Worm (Caenorhabditis elegans) whole organism, dauer: ENCODE data around the gene fbxc-51.
"Not testable (repeated sequence)": the region's sequence is repeated elsewhere in the genome, so short reads cannot be mapped to it uniquely, and the experiment has no call there.

Experiments
- unc-62 ChIP-seq: sonication (generic microtip); optimal IDR thresholded peaks from 2 replicates; lab custom pipeline; 2017; ENCODE audit warnings: missing biosample characterization, missing genetic modification reagents, missing genetic modification characterization

The fbxc-51 gene

DNA sequence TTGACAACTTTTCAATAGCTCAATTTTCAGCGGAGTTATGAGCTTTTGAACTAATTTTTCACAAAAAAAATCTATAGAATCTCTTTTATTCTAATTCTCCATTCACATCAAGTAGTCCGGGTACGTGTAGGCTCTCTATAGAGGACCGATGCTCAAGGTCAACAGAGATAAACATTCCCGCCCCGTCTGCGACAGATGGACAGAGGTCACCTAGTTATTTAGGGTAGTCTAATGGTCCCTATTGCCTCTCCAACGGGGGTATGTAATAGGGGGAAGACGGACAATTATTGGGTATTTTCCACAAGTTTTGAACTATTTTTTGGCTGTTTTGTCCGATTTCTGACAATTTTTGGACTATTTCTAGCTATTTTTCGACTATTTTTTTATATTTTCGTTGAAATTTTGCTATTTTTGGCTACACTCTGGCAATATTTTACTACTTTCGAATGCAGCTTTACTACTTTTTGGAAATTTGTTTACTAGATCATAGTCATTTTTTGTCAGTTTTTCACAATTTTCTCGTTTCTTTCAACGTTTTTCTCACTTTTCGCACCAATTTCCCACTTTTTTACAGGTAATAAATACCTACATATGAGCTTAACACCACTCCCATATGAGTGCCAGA, at the start of gene fbxc-51:
Gene fbxc-51 (plus strand): TSS at position 575 of the 625 bp plus-strand sequence.
- no peak for TF ChIP-seq unc-62 (GFP tag; lab: Kevin White, UChicago)

DNA sequence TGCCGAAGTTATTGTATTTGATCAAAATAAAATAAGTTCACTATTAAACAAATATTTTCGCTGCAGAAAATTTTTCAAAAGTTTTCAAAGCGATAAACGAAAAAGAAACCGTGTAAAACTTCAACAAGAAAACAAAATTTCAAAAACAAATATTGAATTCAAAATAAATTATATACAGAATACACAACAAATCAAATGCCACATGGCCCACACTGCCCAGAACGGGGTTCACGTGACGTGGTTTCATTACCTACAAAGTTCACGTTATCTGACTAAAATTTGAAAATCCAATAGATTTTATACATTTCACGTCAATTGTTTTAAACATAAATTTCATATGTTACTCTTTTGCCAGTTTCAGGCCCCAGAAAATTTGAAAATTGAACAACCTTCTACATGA, 48.1 kb upstream of the fbxc-51 start, which contains the start of gene F46F5.7:
Gene F46F5.7 (minus strand): TSS at position 101 of the 400 bp plus-strand sequence.
- no peak for TF ChIP-seq unc-62 (GFP tag; lab: Kevin White, UChicago)

DNA sequence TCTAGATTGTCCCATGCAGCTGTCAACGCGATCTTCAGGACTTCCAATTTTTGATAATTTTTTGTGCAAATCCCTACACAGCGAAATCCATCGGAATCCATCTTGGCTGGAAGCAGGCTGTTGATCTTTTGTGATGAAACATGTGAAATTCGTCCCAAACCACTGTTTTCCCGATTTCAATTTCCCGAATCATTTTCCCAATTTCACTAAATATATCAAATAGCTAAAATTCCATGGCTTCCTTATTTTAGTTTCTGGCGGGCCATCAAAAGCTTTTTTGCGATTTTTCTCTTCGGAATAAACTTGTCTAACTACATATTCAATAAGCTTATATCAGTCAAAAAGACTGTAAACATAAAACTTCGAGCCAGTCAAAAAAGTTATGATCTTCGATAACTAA, 47.1 kb upstream of the fbxc-51 start, which contains the start of gene F46F5.8:
Gene F46F5.8 (minus strand): TSS at position 101 of the 400 bp plus-strand sequence.
- no peak for TF ChIP-seq unc-62 (GFP tag; lab: Kevin White, UChicago)

DNA sequence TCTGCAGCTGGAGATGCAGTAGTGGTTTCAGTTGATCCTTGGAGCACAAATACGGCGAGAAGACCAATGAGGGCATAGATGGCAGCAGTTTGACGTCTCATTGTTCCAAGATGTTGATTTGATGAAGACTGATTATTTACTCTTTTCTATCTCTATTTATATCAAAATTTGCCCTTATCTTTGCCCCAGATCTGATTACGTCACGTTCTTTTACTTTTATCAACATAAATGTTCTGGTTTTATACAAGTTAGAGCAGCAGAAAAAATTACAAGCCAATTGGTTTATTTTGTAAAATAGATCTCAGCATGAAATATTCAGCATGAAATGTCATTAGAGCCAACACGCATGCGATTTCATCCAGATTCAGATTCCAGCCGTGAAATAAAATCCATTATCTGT, 45.9 kb upstream of the fbxc-51 start, which contains the start of gene msrp-4:
Gene msrp-4 (minus strand): TSS at position 101 of the 400 bp plus-strand sequence.
- not testable (repeated sequence) for TF ChIP-seq unc-62 (GFP tag; lab: Kevin White, UChicago)

DNA sequence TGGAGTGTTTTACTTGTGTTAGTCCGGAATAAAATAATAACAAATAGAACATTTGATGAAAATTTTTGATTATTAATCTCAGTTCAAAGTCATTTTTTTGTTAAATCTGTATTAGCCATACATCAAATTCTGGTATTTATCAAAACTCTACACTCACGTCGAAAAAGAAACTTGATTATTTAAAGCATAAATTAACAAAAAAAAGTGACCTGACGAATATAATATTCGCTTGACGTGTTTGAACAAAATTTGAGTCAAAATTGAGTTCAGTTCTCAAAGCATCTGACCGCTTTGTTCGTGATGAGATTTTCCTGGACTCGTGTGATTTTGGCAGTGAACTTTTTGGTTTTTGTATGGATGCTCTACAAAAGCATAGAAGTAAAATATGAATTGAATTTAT, 45.1 kb upstream of the fbxc-51 start, which contains the start of gene F46F5.10:
Gene F46F5.10 (plus strand): TSS at position 301 of the 400 bp plus-strand sequence.
- no peak for TF ChIP-seq unc-62 (GFP tag; lab: Kevin White, UChicago)

DNA sequence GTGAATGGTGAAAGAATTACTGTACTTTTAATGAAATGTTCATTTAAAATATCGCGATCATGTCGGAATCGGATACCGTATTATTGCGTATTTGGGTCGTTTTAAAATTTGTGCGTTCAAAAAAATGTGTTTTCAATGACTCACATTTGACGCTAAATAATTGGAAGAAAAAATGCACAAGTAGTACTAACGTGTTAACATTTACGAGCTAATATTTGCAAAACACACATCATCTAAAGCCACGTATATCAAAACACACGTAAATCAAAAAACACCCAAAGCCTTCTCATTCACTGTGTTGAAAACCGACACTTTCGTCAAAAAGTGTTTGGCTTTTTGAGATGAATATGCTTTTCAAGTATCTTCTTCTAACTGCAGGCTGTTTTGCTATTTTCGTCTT, 43.1 kb upstream of the fbxc-51 start, which contains the start of gene F28A10.1:
Gene F28A10.1 (plus strand): TSS at position 301 of the 400 bp plus-strand sequence.
- TF ChIP-seq unc-62 (GFP tag; lab: Kevin White, UChicago): no peak

DNA sequence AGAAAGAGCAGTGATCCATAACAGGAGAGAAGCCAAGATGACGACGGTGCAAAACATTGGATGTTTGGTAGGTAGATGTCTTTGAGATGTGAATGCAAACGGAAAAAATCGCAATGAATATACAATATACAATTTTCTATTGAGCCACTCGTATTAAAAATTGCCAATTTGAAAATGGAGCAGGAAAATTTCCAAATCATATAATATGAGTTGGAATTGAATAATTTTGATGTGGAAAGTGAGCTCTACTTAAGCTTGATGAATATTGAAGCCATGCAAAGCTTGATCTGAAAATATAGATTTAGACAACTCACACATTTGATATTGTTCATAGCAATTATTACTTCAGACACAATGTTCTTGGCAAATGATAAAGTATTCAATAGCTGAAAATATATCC, 30.2 kb upstream of the fbxc-51 start, which contains the start of gene F28A10.8:
Gene F28A10.8 (minus strand): TSS at position 101 of the 400 bp plus-strand sequence.
- TF ChIP-seq unc-62 (GFP tag; lab: Kevin White, UChicago): no peak

DNA sequence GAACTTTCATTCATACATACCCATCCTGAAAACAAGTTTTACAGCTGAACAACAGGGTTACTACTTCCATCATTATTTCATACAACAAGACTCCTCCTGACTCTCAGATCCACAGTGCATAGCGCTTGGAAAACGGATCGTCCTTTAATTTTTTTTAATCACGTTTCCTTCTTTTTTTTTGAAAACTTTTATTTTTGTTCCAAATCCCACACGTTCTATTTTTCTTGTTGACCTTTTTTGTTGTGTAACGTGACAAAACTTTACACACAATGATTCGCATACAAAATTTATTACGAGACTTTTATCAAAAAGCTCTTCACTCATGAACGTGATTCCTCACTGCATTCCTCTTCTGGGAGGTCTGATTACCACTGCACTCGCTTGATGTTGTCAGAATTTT, 28.5 kb upstream of the fbxc-51 start, which contains the start of gene clc-33:
Gene clc-33 (plus strand): TSS at position 301 of the 400 bp plus-strand sequence.
- no peak for TF ChIP-seq unc-62 (GFP tag; lab: Kevin White, UChicago)

DNA sequence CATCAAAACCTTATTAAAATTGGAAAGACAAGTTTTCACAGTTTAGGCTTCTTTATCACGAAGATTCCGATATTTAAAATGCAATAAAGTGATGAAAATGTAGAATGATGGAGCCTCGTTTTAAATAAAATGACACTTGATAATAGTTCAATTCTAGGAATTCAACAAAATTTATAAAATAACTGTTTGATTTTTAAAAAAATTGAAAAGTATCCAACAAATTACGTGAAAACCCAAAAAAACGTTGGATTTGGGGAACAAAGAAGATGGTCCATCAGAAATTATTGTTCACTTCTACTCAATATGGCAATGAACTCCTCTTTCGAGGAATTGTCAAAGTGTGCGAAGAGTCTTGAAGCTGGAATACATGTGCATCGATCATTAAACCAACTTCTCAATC, 24.6 kb upstream of the fbxc-51 start, which contains the start of gene F28A10.4:
Gene F28A10.4 (plus strand): TSS at position 301 of the 400 bp plus-strand sequence.
- no peak for TF ChIP-seq unc-62 (GFP tag; lab: Kevin White, UChicago)

DNA sequence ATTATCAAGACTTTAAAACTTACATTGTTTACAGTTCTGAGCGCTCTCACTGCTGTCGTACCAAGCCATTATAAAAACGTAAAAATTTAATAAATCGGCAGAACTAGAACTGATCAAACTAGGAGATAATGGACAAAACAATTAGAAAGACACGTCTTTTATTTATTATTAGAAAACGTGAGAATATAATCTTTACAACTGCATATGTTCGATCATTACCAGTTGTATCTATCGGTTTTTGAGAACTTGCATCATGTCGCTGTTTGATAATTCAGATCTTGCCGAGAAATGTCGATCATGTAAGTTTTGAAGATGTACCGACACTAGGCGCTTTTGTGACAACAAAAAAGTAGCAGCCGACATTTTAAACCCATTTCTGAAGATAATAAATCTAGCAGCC, 23.0 kb upstream of the fbxc-51 start, which contains the start of gene F28A10.7:
Gene F28A10.7 (minus strand): TSS at position 101 of the 400 bp plus-strand sequence.
- no peak for TF ChIP-seq unc-62 (GFP tag; lab: Kevin White, UChicago)

DNA sequence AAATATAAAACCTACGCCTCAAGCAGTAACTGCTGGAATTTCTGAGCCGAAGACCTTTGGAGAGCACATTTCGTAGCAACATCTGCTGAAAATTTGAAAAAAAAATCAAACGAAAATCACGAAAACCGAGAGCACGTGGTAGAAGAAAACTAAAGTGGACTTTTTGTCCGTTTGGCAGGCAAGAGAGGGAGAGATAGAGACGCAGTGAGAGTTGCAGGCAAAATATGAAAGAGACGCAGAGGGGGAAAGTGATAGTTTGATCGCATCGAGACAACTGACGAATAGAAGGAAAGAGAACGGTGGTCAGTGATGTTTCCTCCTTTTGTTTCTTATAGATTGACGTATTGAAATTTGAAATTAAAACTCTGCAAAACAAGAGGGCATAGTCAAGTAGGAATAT, 20.1 kb upstream of the fbxc-51 start, which contains the start of the genes acdh-9 and F28A10.13:
Gene acdh-9 (minus strand): TSS at position 85 of the 400 bp plus-strand sequence.
Gene F28A10.13 (plus strand): TSS at position 294 of the 400 bp plus-strand sequence.
- TF ChIP-seq unc-62 (GFP tag; lab: Kevin White, UChicago): no peak

DNA sequence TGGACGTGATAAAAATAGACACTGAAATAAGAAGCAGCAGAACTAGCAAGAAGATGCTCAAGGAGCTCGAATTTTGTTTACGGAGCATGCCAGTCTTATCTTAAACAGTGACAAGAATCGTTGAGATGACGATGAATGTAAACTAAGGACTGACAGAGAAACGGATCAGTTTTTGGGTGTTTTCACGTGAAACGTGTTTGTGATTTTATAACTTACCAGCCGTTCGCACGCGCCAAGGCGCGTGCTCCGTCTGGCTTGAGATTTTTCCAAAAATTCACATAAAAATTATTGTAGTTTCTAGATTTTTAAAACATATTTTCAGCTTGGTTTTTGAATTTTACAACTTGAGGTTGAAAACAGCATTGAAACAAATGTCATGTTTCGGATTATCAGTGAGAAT, 18.0 kb upstream of the fbxc-51 start, which contains the start of gene F28A10.5:
Gene F28A10.5 (minus strand): TSS at position 101 of the 400 bp plus-strand sequence.
- TF ChIP-seq unc-62 (GFP tag; lab: Kevin White, UChicago): not testable (repeated sequence)

DNA sequence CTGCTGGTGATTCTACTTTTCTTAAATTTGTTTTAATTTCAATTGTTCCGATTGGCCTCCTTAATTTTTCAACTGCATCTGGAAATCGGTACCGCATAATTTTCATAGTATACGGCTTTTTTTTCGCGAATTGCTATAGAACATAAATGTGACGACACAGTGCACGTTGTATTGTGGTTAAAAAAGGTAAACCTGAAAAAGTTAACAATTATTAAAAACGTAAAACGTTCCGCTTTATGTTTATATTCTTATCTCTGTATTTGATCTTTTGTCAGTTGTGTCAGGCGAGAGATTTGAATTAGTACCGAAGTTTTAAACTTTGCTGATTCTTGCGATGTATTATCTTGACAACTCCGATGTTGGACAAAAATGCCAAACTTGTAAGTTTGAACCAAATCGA, 7.0 kb upstream of the fbxc-51 start, which contains the start of gene Y46B2A.4:
Gene Y46B2A.4 (plus strand): TSS at position 301 of the 400 bp plus-strand sequence.
- no peak for TF ChIP-seq unc-62 (GFP tag; lab: Kevin White, UChicago)

DNA sequence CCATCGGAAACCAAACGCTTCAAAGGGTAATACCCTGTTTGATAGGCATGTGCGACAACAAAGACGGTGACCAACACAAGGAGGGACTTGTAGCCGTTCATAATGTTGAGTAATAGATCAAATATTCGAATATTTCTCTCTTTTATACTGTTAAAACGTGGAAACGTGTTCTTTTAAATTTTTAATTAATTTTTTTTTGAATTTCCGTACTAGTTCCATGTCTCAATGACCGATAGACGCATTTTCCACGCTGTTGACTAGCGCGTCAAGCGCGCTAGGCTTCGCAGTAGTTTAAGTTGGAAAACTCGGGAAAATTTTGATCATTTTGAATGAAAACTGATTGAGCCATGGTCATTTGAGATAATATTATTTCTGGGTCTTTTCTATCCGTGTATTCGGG, 1.8 kb upstream of the fbxc-51 start, which contains the start of gene Y46B2A.3:
Gene Y46B2A.3 (minus strand): TSS at position 101 of the 400 bp plus-strand sequence.
- TF ChIP-seq unc-62 (GFP tag; lab: Kevin White, UChicago): no peak

DNA sequence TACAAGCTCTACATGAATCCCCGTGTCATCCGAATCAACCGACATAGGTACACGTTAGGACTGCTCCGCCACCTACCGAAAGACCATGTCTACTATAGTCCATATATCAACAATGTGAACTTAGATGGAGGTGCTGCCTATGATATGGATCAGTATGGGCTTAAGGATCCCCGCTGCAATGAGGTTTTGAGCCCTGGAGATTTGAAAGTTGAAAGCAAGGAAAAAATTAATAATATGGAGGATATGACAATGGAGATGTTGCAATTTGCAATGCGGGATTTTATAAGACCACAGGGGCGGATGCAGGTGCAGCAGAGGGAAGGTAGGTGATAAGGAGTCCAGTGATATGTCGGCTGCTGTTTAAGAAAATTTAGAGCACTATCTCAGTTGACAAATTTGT, 702 bp downstream of the fbxc-51 start:
- TF ChIP-seq unc-62 (GFP tag; lab: Kevin White, UChicago): no peak
